Fruit fly (Drosophila melanogaster) whole organism, embryonic: Measurements from ENCODE around the gene Ufsp2.

Source experiments
- CG10565 ChIP-seq: fragments of 200-800 bp; sonication (Bioruptor generic); optimal IDR thresholded peaks from 3 replicates; lab custom pipeline; 2016; ENCODE audit warnings: missing biosample characterization, mild to moderate bottlenecking, missing genetic modification characterization
- CG11723 ChIP-seq: fragments of 200-800 bp; sonication (Bioruptor generic); optimal IDR thresholded peaks from 2 replicates; lab custom pipeline; 2017; ENCODE audit warnings: missing biosample characterization, mild to moderate bottlenecking, missing genetic modification characterization
- CG12236 ChIP-seq: fragments of 200-800 bp; sonication (Bioruptor generic); optimal IDR thresholded peaks from 2 replicates; lab custom pipeline; 2016; ENCODE audit warnings: missing biosample characterization, missing genetic modification characterization
- CG14860 ChIP-seq: fragments of 200-800 bp; sonication (Bioruptor generic); IDR thresholded peaks from 3 replicates; pipeline ENCODE4 v1.3.6; 2022; ENCODE audit warnings: missing biosample characterization, missing genetic modification characterization; ENCODE audit not compliant: partially characterized antibody
- CG1529 ChIP-seq: fragments of 200-800 bp; sonication (Bioruptor generic); optimal IDR thresholded peaks from 3 replicates; lab custom pipeline; 2018; ENCODE audit warnings: missing biosample characterization, missing genetic modification characterization
- CG17802 ChIP-seq: fragments of 200-800 bp; sonication (Bioruptor generic); optimal IDR thresholded peaks from 2 replicates; lab custom pipeline; 2018; ENCODE audit warnings: missing biosample characterization, mild to moderate bottlenecking, missing genetic modification characterization, moderate library complexity
- CG17829 ChIP-seq: fragments of 200-800 bp; optimal IDR thresholded peaks from 2 replicates; lab custom pipeline; 2019; ENCODE audit warnings: missing biosample characterization, mild to moderate bottlenecking, missing genetic modification characterization, moderate library complexity
- CG2889 ChIP-seq: fragments of 200-800 bp; sonication (Bioruptor generic); IDR thresholded peaks from 3 replicates; pipeline ENCODE4 v1.3.6; 2022; ENCODE audit warnings: missing biosample characterization, missing genetic modification characterization
- CG32767 ChIP-seq: fragments of 200-800 bp; sonication (Bioruptor generic); IDR thresholded peaks from 2 replicates; pipeline ENCODE4 v1.3.6; 2022; ENCODE audit warnings: missing biosample characterization, missing genetic modification characterization
- CG3726 ChIP-seq: fragments of 200-800 bp; sonication (Bioruptor generic); IDR thresholded peaks from 3 replicates; pipeline ENCODE4, ENCODE4 v1.3.6; 2022; ENCODE audit warnings: missing biosample characterization, missing genetic modification characterization
- CG4282 ChIP-seq: fragments of 200-800 bp; sonication (Bioruptor generic); optimal IDR thresholded peaks from 2 replicates; lab custom pipeline; 2016; ENCODE audit warnings: missing biosample characterization, missing genetic modification characterization
- CG4328 ChIP-seq: fragments of 200-800 bp; sonication (Bioruptor generic); optimal IDR thresholded peaks from 3 replicates; lab custom pipeline; 2017; ENCODE audit warnings: missing biosample characterization, missing genetic modification reagents, missing genetic modification characterization
- CG43689 ChIP-seq: fragments of 200-800 bp; sonication (Bioruptor generic); IDR thresholded peaks from 2 replicates; pipeline ENCODE4 v1.3.6; 2022; ENCODE audit warnings: missing biosample characterization, missing genetic modification characterization
- CG6765 ChIP-seq: fragments of 200-800 bp; sonication (Bioruptor generic); optimal IDR thresholded peaks from 3 replicates; lab custom pipeline; 2017; ENCODE audit warnings: missing biosample characterization, mild to moderate bottlenecking, missing genetic modification characterization
- CG7839 ChIP-seq: fragments of 200-800 bp; sonication (Bioruptor generic); optimal IDR thresholded peaks from 3 replicates; lab custom pipeline; 2018; ENCODE audit warnings: missing biosample characterization, mild to moderate bottlenecking, missing genetic modification characterization, moderate library complexity
- CG7963 ChIP-seq: fragments of 200-800 bp; sonication (Bioruptor generic); IDR thresholded peaks from 3 replicates; pipeline ENCODE4 v1.3.6; 2022; ENCODE audit warnings: missing biosample characterization, missing genetic modification characterization; ENCODE audit not compliant: partially characterized antibody
- CG9437 ChIP-seq: fragments of 200-800 bp; sonication (Bioruptor generic); optimal IDR thresholded peaks from 2 replicates; lab custom pipeline; 2018; ENCODE audit warnings: missing biosample characterization, mild to moderate bottlenecking, missing genetic modification characterization
- Camta ChIP-seq: fragments of 200-800 bp; sonication (Bioruptor generic); optimal IDR thresholded peaks from 2 replicates; lab custom pipeline; 2016; ENCODE audit warnings: missing biosample characterization, missing genetic modification characterization
- Drgx ChIP-seq: fragments of 200-800 bp; sonication (Bioruptor generic); IDR thresholded peaks from 2 replicates; pipeline ENCODE4 v1.3.6; 2022; ENCODE audit warnings: missing biosample characterization, missing genetic modification characterization
- Ets97D ChIP-seq: fragments of 200-800 bp; sonication (Bioruptor generic); optimal IDR thresholded peaks from 3 replicates; lab custom pipeline; 2016; ENCODE audit warnings: missing biosample characterization, missing genetic modification characterization
- Hey ChIP-seq: fragments of 200-800 bp; sonication (Bioruptor generic); optimal IDR thresholded peaks from 3 replicates; lab custom pipeline; 2018; ENCODE audit warnings: missing biosample characterization, mild to moderate bottlenecking, missing genetic modification characterization
- Hr3 ChIP-seq: fragments of 200-800 bp; sonication (Bioruptor generic); optimal IDR thresholded peaks from 3 replicates; lab custom pipeline; 2016; ENCODE audit warnings: missing biosample characterization, missing genetic modification characterization
- Hr78 ChIP-seq, 2 experiments: fragments of 200-800 bp in 1 of 2; fragments of >200 bp in 1 of 2; sonication (Bioruptor generic) in 1 of 2; optimal IDR thresholded peaks; 2 replicates each; lab custom pipeline; 2017 to 2019; ENCODE audit warnings: missing biosample characterization in 2 of 2, missing genetic modification characterization in 2 of 2, mild to moderate bottlenecking in 1 of 2, moderate library complexity in 1 of 2
- MBD-R2 ChIP-seq: fragments of 200-800 bp; sonication (Bioruptor generic); IDR thresholded peaks from 2 replicates; pipeline ENCODE4 v1.3.6; 2022; ENCODE audit warnings: missing biosample characterization, missing genetic modification characterization
- Mad ChIP-seq: fragments of 200-800 bp; sonication (Bioruptor generic); optimal IDR thresholded peaks from 2 replicates; lab custom pipeline; 2016; ENCODE audit warnings: missing biosample characterization, missing genetic modification characterization
- Neu2 ChIP-seq: fragments of 200-800 bp; sonication (Bioruptor generic); optimal IDR thresholded peaks from 3 replicates; lab custom pipeline; 2016; ENCODE audit warnings: missing biosample characterization, missing genetic modification characterization, borderline replicate concordance
- Oli ChIP-seq: fragments of 200-800 bp; sonication (Bioruptor generic); optimal IDR thresholded peaks from 2 replicates; lab custom pipeline; 2018; ENCODE audit warnings: missing biosample characterization, mild to moderate bottlenecking, missing genetic modification characterization, moderate library complexity
- Pdp1 ChIP-seq, 2 experiments: fragments of 200-800 bp; sonication (Bioruptor generic); optimal IDR thresholded peaks; 3 replicates each; lab custom pipeline; 2016; ENCODE audit warnings: missing biosample characterization in 2 of 2, missing genetic modification characterization in 2 of 2, mild to moderate bottlenecking in 1 of 2, moderate library complexity in 1 of 2
- Sox102F ChIP-seq: fragments of 200-800 bp; sonication (Bioruptor generic); optimal IDR thresholded peaks from 2 replicates; lab custom pipeline; 2018; ENCODE audit warnings: missing biosample characterization, mild to moderate bottlenecking, missing genetic modification characterization, moderate library complexity
- Sry-δ ChIP-seq: fragments of 200-800 bp; sonication (Bioruptor generic); optimal IDR thresholded peaks from 2 replicates; lab custom pipeline; 2016; ENCODE audit warnings: missing biosample characterization, missing genetic modification characterization
- caup ChIP-seq: fragments of 200-800 bp; sonication (Bioruptor generic); optimal IDR thresholded peaks from 3 replicates; lab custom pipeline; 2017; ENCODE audit warnings: missing biosample characterization, mild to moderate bottlenecking, missing genetic modification characterization, moderate library complexity; ENCODE audit not compliant: severe bottlenecking
- da ChIP-seq: fragments of 200-800 bp; sonication (Bioruptor generic); optimal IDR thresholded peaks from 2 replicates; lab custom pipeline; 2016; ENCODE audit warnings: missing biosample characterization, missing genetic modification characterization
- eve ChIP-seq, 2 experiments: fragments of >200 bp; optimal IDR thresholded peaks; 2 replicates each; lab custom pipeline; 2017; ENCODE audit warnings: missing biosample characterization in 2 of 2, missing genetic modification characterization in 2 of 2
- her ChIP-seq: fragments of 200-800 bp; sonication (Bioruptor generic); optimal IDR thresholded peaks from 2 replicates; lab custom pipeline; 2016; ENCODE audit warnings: missing biosample characterization, missing genetic modification characterization
- ind ChIP-seq: fragments of 200-800 bp; sonication (Bioruptor generic); optimal IDR thresholded peaks from 3 replicates; lab custom pipeline; 2016; ENCODE audit warnings: missing biosample characterization, missing genetic modification characterization
- inv ChIP-seq: fragments of 200-800 bp; sonication (Bioruptor generic); IDR thresholded peaks from 2 replicates; pipeline ENCODE4 v1.3.6; 2022; ENCODE audit warnings: missing biosample characterization, missing genetic modification characterization; ENCODE audit not compliant: partially characterized antibody
- klu ChIP-seq: fragments of 200-800 bp; sonication (Bioruptor generic); IDR thresholded peaks from 2 replicates; pipeline ENCODE4 v1.3.6; 2022; ENCODE audit warnings: missing biosample characterization, missing genetic modification characterization
- otp ChIP-seq: fragments of 200-800 bp; sonication (Bioruptor generic); IDR thresholded peaks from 3 replicates; pipeline ENCODE4, ENCODE4 v1.3.6; 2022; ENCODE audit warnings: missing biosample characterization, missing genetic modification characterization
- pan ChIP-seq, 4 experiments: fragments of >200 bp in 3 of 4; fragments of 200-800 bp in 1 of 4; sonication (Bioruptor generic) in 1 of 4; optimal IDR thresholded peaks in 3 of 4; IDR thresholded peaks in 1 of 4; 2 replicates each; pipeline versions ENCODE4 v1.3.6 to Lab custom; 2017 to 2022; ENCODE audit warnings: missing biosample characterization in 2 of 4, missing genetic modification characterization in 2 of 4, mixed read lengths in 1 of 4
- sd ChIP-seq: fragments of 200-800 bp; sonication (Bioruptor generic); optimal IDR thresholded peaks from 3 replicates; lab custom pipeline; 2018; ENCODE audit warnings: missing biosample characterization, mild to moderate bottlenecking, missing genetic modification characterization, moderate library complexity
- sim ChIP-seq: fragments of 200-800 bp; sonication (Bioruptor generic); IDR thresholded peaks from 2 replicates; pipeline ENCODE4 v1.3.6; 2022; ENCODE audit warnings: missing biosample characterization, missing genetic modification characterization
- slbo ChIP-seq: fragments of 200-800 bp; sonication (Bioruptor generic); IDR thresholded peaks from 2 replicates; pipeline ENCODE4 v1.3.6; 2022; ENCODE audit warnings: missing biosample characterization, missing genetic modification characterization
- sob ChIP-seq: fragments of 200-800 bp; sonication (Bioruptor generic); IDR thresholded peaks from 2 replicates; pipeline ENCODE4 v1.3.6; 2022; ENCODE audit warnings: missing biosample characterization, missing genetic modification characterization
- sqz ChIP-seq: fragments of 200-800 bp; sonication (Bioruptor generic); optimal IDR thresholded peaks from 3 replicates; lab custom pipeline; 2018; ENCODE audit warnings: missing biosample characterization, mild to moderate bottlenecking, missing genetic modification characterization
- trh ChIP-seq: fragments of 200-800 bp; sonication (Bioruptor generic); optimal IDR thresholded peaks from 2 replicates; lab custom pipeline; 2016; ENCODE audit warnings: missing biosample characterization, missing genetic modification characterization
- wdn ChIP-seq: fragments of 200-800 bp; sonication (Bioruptor generic); IDR thresholded peaks from 2 replicates; pipeline ENCODE4 v1.3.6; 2022; ENCODE audit warnings: missing biosample characterization, missing genetic modification characterization
- wek ChIP-seq: fragments of 200-800 bp; sonication (Bioruptor generic); optimal IDR thresholded peaks from 3 replicates; lab custom pipeline; 2018; ENCODE audit warnings: missing biosample characterization, mild to moderate bottlenecking, missing genetic modification characterization, moderate library complexity
- zen2 ChIP-seq: fragments of 200-800 bp; sonication (Bioruptor generic); IDR thresholded peaks from 3 replicates; pipeline ENCODE4 v1.3.6; 2022; ENCODE audit warnings: missing biosample characterization, missing genetic modification characterization; ENCODE audit not compliant: partially characterized antibody

Gene Ufsp2

dm6 chr3L:15533402-15534129 lies 42.8 kb upstream of the Ufsp2 start (continued):
- TF ChIP-seq CG9437 (no peak), CG10565 (no peak), CG14860 (GFP tag; lab: Robert Waterston, UW) (no peak), Hey (tag; lab: Kevin White, UChicago) (no peak), klu (GFP tag; lab: Robert Waterston, UW) (no peak), Sox102F (peak; percentile 58), CG3726 (GFP tag; lab: Robert Waterston, UW) (0 out of 3 replicates have a peak, but pooled peaks have one; percentile 58), CG7963 (GFP tag; lab: Robert Waterston, UW) (no peak), CG6765 (GFP tag; lab: Kevin White, UChicago) (no peak), Camta (no peak), Hr3 (GFP tag; lab: Kevin White, UChicago) (no peak), CG17802 (tag; lab: Kevin White, UChicago) (peak; percentile 46), Sry-δ (GFP tag; lab: Kevin White, UChicago) (peak; percentile 2), wdn (no peak), her (GFP tag; lab: Kevin White, UChicago) (peak; percentile 34), CG2889 (GFP tag; lab: Robert Waterston, UW) (no peak), Hr78 (GFP tag; optimal IDR thresholded peaks at IDR 0.05; lab: Kevin White, UChicago) (no peak), caup (GFP tag; lab: Kevin White, UChicago) (no peak), CG43689 (no peak), da (GFP tag; lab: Kevin White, UChicago) (no peak), CG11723 (GFP tag; lab: Kevin White, UChicago) (no peak), zen2 (GFP tag; lab: Robert Waterston, UW) (no peak), slbo (GFP tag; lab: Robert Waterston, UW) (0 out of 2 replicates have a peak, but pooled peaks have one; percentile 5), eve (GFP tag; optimal IDR thresholded peaks at IDR 0.05; lab: Kevin White, UChicago) (peak in 1 of 2 experiments; percentile 93), Oli (tag; lab: Kevin White, UChicago) (peak; percentile 26), Neu2 (GFP tag; lab: Kevin White, UChicago) (no peak), sd (tag; lab: Kevin White, UChicago) (no peak), sob (no peak; the same call in 1 of the 2 replicates), CG17829 (tag; lab: Kevin White, UChicago) (peak; percentile 42), CG4282 (GFP tag; lab: Kevin White, UChicago) (no peak), CG4328 (GFP tag; lab: Kevin White, UChicago) (peak; percentile 12), CG12236 (GFP tag; lab: Kevin White, UChicago) (peak; percentile 35), sim (GFP tag; lab: Robert Waterston, UW) (no peak), Pdp1 (GFP tag; optimal IDR thresholded peaks at IDR 0.05; lab: Kevin White, UChicago) (peak; percentile 41 to 79), ind (peak; percentile 52), CG1529 (GFP tag; lab: Kevin White, UChicago) (peak; percentile 3), trh (GFP tag; lab: Kevin White, UChicago) (no peak), wek (no peak), Ets97D (GFP tag; lab: Kevin White, UChicago) (no peak), MBD-R2 (GFP tag; lab: Robert Waterston, UW) (no peak; the same call in 1 of the 2 replicates), Drgx (GFP tag; lab: Robert Waterston, UW) (peak; percentile 61; the same call in 1 of the 2 replicates), Mad (no peak), pan (optimal IDR thresholded peaks at IDR 0.05; lab: Kevin White, UChicago) (no peak), pan (GFP tag; optimal IDR thresholded peaks at IDR 0.05 in 1 of 2, IDR thresholded peaks at IDR 0.05 in 1 of 2) (peak in 1 of 2 experiments; percentile 22), sqz (GFP tag; lab: Kevin White, UChicago) (no peak), CG7839 (tag; lab: Kevin White, UChicago) (peak; percentile 26), CG32767 (0 out of 2 replicates have a peak, but pooled peaks have one; percentile 48), otp (GFP tag; lab: Robert Waterston, UW) (no peak), inv (no peak)
